Fruit fly (Drosophila melanogaster) whole organism, embryonic: ENCODE results near the gene gcm.

Experiments used
- ATbp ChIP-seq: fragments of 200-800 bp; sonication (Bioruptor generic); optimal IDR thresholded peaks from 2 replicates; lab custom pipeline; 2017; ENCODE audit warnings: missing biosample characterization, mild to moderate bottlenecking, missing genetic modification characterization, missing genetic modification reagents
- C15 ChIP-seq: fragments of 200-800 bp; sonication (Bioruptor generic); IDR thresholded peaks from 3 replicates; pipeline ENCODE4 v1.3.6; 2022; ENCODE audit warnings: missing biosample characterization, missing genetic modification characterization
- CG10431 ChIP-seq: fragments of 200-800 bp; sonication (Bioruptor generic); optimal IDR thresholded peaks from 3 replicates; lab custom pipeline; 2018; ENCODE audit warnings: missing biosample characterization, mild to moderate bottlenecking, missing genetic modification characterization
- CG17186 ChIP-seq: fragments of 200-800 bp; sonication (Bioruptor generic); optimal IDR thresholded peaks from 3 replicates; lab custom pipeline; 2017; ENCODE audit warnings: missing biosample characterization, missing genetic modification reagents, missing genetic modification characterization
- CG17361 ChIP-seq: fragments of 200-800 bp; sonication (Bioruptor generic); IDR thresholded peaks from 3 replicates; pipeline ENCODE4 v1.3.6; 2022; ENCODE audit warnings: missing biosample characterization, missing genetic modification characterization
- CG17385 ChIP-seq: fragments of 200-800 bp; sonication (Bioruptor generic); optimal IDR thresholded peaks from 3 replicates; lab custom pipeline; 2018; ENCODE audit warnings: missing biosample characterization, mild to moderate bottlenecking, missing genetic modification characterization
- CG18764 ChIP-seq: fragments of 200-800 bp; sonication (Bioruptor generic); optimal IDR thresholded peaks from 3 replicates; lab custom pipeline; 2016; ENCODE audit warnings: missing biosample characterization, missing genetic modification characterization
- CG32532 ChIP-seq: fragments of 200-800 bp; sonication (Bioruptor generic); IDR thresholded peaks from 2 replicates; pipeline ENCODE4 v1.3.6; 2022; ENCODE audit warnings: missing biosample characterization, missing genetic modification characterization
- CG34376 ChIP-seq: fragments of 200-800 bp; sonication (Bioruptor generic); optimal IDR thresholded peaks from 2 replicates; lab custom pipeline; 2018; ENCODE audit warnings: missing biosample characterization, mild to moderate bottlenecking, missing genetic modification characterization
- CG3995 ChIP-seq: fragments of 200-800 bp; sonication (Bioruptor generic); optimal IDR thresholded peaks from 3 replicates; lab custom pipeline; 2016; ENCODE audit warnings: missing biosample characterization, missing genetic modification characterization
- CG43689 ChIP-seq: fragments of 200-800 bp; sonication (Bioruptor generic); IDR thresholded peaks from 2 replicates; pipeline ENCODE4 v1.3.6; 2022; ENCODE audit warnings: missing biosample characterization, missing genetic modification characterization
- CG4707 ChIP-seq: fragments of 200-800 bp; sonication (Bioruptor generic); optimal IDR thresholded peaks from 2 replicates; lab custom pipeline; 2018; ENCODE audit warnings: missing biosample characterization, mild to moderate bottlenecking, missing genetic modification characterization, moderate library complexity
- CG7963 ChIP-seq: fragments of 200-800 bp; sonication (Bioruptor generic); IDR thresholded peaks from 3 replicates; pipeline ENCODE4 v1.3.6; 2022; ENCODE audit warnings: missing biosample characterization, missing genetic modification characterization; ENCODE audit not compliant: partially characterized antibody
- CG8388 ChIP-seq: fragments of 200-800 bp; sonication (Bioruptor generic); optimal IDR thresholded peaks from 2 replicates; lab custom pipeline; 2019; ENCODE audit warnings: missing biosample characterization, mild to moderate bottlenecking, missing genetic modification characterization, moderate library complexity
- CG8478 ChIP-seq: fragments of >200 bp; optimal IDR thresholded peaks from 2 replicates; lab custom pipeline; 2018
- CG9797 ChIP-seq: fragments of 200-800 bp; sonication (Bioruptor generic); optimal IDR thresholded peaks from 3 replicates; lab custom pipeline; 2018; ENCODE audit warnings: missing biosample characterization, mild to moderate bottlenecking, missing genetic modification characterization
- CkIIα-i1 ChIP-seq: fragments of 200-800 bp; sonication (Bioruptor generic); IDR thresholded peaks from 2 replicates; pipeline ENCODE4 v1.3.6; 2022; ENCODE audit warnings: missing biosample characterization, missing genetic modification characterization
- ERR ChIP-seq: fragments of 200-800 bp; sonication (Bioruptor generic); optimal IDR thresholded peaks from 2 replicates; lab custom pipeline; 2016; ENCODE audit warnings: missing biosample characterization, missing genetic modification characterization
- HmgZ ChIP-seq: fragments of 200-800 bp; sonication (Bioruptor generic); optimal IDR thresholded peaks from 2 replicates; lab custom pipeline; 2018; ENCODE audit warnings: missing biosample characterization, mild to moderate bottlenecking, missing genetic modification characterization
- Nf-YC ChIP-seq: fragments of 200-800 bp; optimal IDR thresholded peaks from 3 replicates; lab custom pipeline; 2019; ENCODE audit warnings: missing biosample characterization, mild to moderate bottlenecking, missing genetic modification characterization, moderate library complexity
- Poxn ChIP-seq: fragments of 200-800 bp; sonication (Bioruptor generic); IDR thresholded peaks from 2 replicates; pipeline ENCODE4 v1.3.6; 2022; ENCODE audit warnings: missing biosample characterization, missing genetic modification characterization
- Rfx ChIP-seq: fragments of 200-800 bp; sonication (Bioruptor generic); IDR thresholded peaks from 2 replicates; pipeline ENCODE4 v1.3.6; 2022; ENCODE audit warnings: missing biosample characterization, missing genetic modification characterization
- Rx ChIP-seq: fragments of 200-800 bp; sonication (Bioruptor generic); IDR thresholded peaks from 2 replicates; pipeline ENCODE4 v1.3.6; 2022; ENCODE audit warnings: missing biosample characterization, missing genetic modification characterization
- Sin3A ChIP-seq: fragments of >200 bp; optimal IDR thresholded peaks from 2 replicates; lab custom pipeline; 2018
- Spps ChIP-seq: fragments of 200-800 bp; sonication (Bioruptor generic); optimal IDR thresholded peaks from 2 replicates; lab custom pipeline; 2018; ENCODE audit warnings: missing biosample characterization, mild to moderate bottlenecking, missing genetic modification characterization
- Ssrp ChIP-seq: fragments of 200-800 bp; sonication (Bioruptor generic); optimal IDR thresholded peaks from 2 replicates; lab custom pipeline; 2018; ENCODE audit warnings: missing biosample characterization, mild to moderate bottlenecking, missing genetic modification characterization, moderate library complexity
- Stat92E ChIP-seq, 3 experiments: fragments of >200 bp in 2 of 3; fragments of 200-800 bp in 1 of 3; sonication (Bioruptor generic) in 1 of 3; optimal IDR thresholded peaks; 2 replicates each; lab custom pipeline; 2017 to 2019; ENCODE audit warnings: missing biosample characterization in 3 of 3, missing genetic modification characterization in 3 of 3, mild to moderate bottlenecking in 1 of 3, moderate library complexity in 1 of 3
- ato ChIP-seq: fragments of 200-800 bp; sonication (Bioruptor generic); IDR thresholded peaks from 2 replicates; pipeline ENCODE4 v1.3.6; 2022; ENCODE audit warnings: missing biosample characterization, missing genetic modification characterization; ENCODE audit not compliant: partially characterized antibody
- bsh ChIP-seq, 2 experiments: fragments of 200-800 bp; sonication (Bioruptor generic); optimal IDR thresholded peaks; 2 replicates each; lab custom pipeline; 2017 to 2018; ENCODE audit warnings: mild to moderate bottlenecking in 2 of 2, missing biosample characterization in 2 of 2, missing genetic modification characterization in 2 of 2, moderate library complexity in 1 of 2
- dmrt11E ChIP-seq: fragments of 200-800 bp; sonication (Bioruptor generic); optimal IDR thresholded peaks from 3 replicates; lab custom pipeline; 2018; ENCODE audit warnings: missing biosample characterization, mild to moderate bottlenecking, missing genetic modification characterization, moderate library complexity
- ewg ChIP-seq: fragments of 200-800 bp; sonication (Bioruptor generic); optimal IDR thresholded peaks from 3 replicates; lab custom pipeline; 2017; ENCODE audit warnings: mild to moderate bottlenecking, missing biosample characterization, missing genetic modification reagents, missing genetic modification characterization
- gcm2 ChIP-seq: fragments of 200-800 bp; sonication (Bioruptor generic); optimal IDR thresholded peaks from 2 replicates; lab custom pipeline; 2016; ENCODE audit warnings: missing biosample characterization, missing genetic modification characterization
- gem ChIP-seq: fragments of 200-800 bp; sonication (Bioruptor generic); optimal IDR thresholded peaks from 2 replicates; lab custom pipeline; 2019; ENCODE audit warnings: missing biosample characterization, mild to moderate bottlenecking, missing genetic modification characterization, moderate library complexity
- gt ChIP-seq: fragments of 200-800 bp; sonication (Bioruptor generic); IDR thresholded peaks from 2 replicates; pipeline ENCODE4 v1.3.6; 2022; ENCODE audit warnings: missing biosample characterization, missing genetic modification characterization
- jing ChIP-seq: fragments of 200-800 bp; sonication (Bioruptor generic); optimal IDR thresholded peaks from 2 replicates; lab custom pipeline; 2018; ENCODE audit warnings: missing biosample characterization, mild to moderate bottlenecking, missing genetic modification characterization
- kni ChIP-seq: fragments of 200-800 bp; sonication (Bioruptor generic); optimal IDR thresholded peaks from 3 replicates; lab custom pipeline; 2017; ENCODE audit warnings: mild to moderate bottlenecking, missing biosample characterization, missing genetic modification reagents, missing genetic modification characterization
- mam ChIP-seq: fragments of 200-800 bp; sonication (Bioruptor generic); optimal IDR thresholded peaks from 3 replicates; lab custom pipeline; 2016; ENCODE audit warnings: missing biosample characterization, missing genetic modification characterization
- nmo ChIP-seq: fragments of 200-800 bp; sonication (Bioruptor generic); optimal IDR thresholded peaks from 2 replicates; lab custom pipeline; 2018; ENCODE audit warnings: missing biosample characterization, mild to moderate bottlenecking, missing genetic modification characterization, moderate library complexity
- pan ChIP-seq, 4 experiments: fragments of >200 bp in 3 of 4; fragments of 200-800 bp in 1 of 4; sonication (Bioruptor generic) in 1 of 4; optimal IDR thresholded peaks in 3 of 4; IDR thresholded peaks in 1 of 4; 2 replicates each; pipeline versions ENCODE4 v1.3.6 to Lab custom; 2017 to 2022; ENCODE audit warnings: missing biosample characterization in 2 of 4, missing genetic modification characterization in 2 of 4, mixed read lengths in 1 of 4
- pzg ChIP-seq: fragments of 200-800 bp; sonication (Bioruptor generic); optimal IDR thresholded peaks from 3 replicates; lab custom pipeline; 2018; ENCODE audit warnings: missing biosample characterization, mild to moderate bottlenecking, missing genetic modification characterization, moderate library complexity
- repo ChIP-seq: fragments of 200-800 bp; sonication (Bioruptor generic); optimal IDR thresholded peaks from 2 replicates; lab custom pipeline; 2016; ENCODE audit warnings: missing biosample characterization, missing genetic modification characterization
- ro ChIP-seq: fragments of 200-800 bp; sonication (Bioruptor generic); IDR thresholded peaks from 2 replicates; pipeline ENCODE4 v1.3.6; 2022; ENCODE audit warnings: missing biosample characterization, missing genetic modification characterization
- row ChIP-seq: fragments of 200-800 bp; sonication (Bioruptor generic); IDR thresholded peaks from 3 replicates; pipeline ENCODE4 v1.3.6; 2022; ENCODE audit warnings: missing biosample characterization, missing genetic modification characterization
- sima ChIP-seq: fragments of 200-800 bp; sonication (Bioruptor generic); optimal IDR thresholded peaks from 2 replicates; lab custom pipeline; 2016; ENCODE audit warnings: missing biosample characterization, missing genetic modification characterization
- sqz ChIP-seq: fragments of 200-800 bp; sonication (Bioruptor generic); optimal IDR thresholded peaks from 3 replicates; lab custom pipeline; 2018; ENCODE audit warnings: missing biosample characterization, mild to moderate bottlenecking, missing genetic modification characterization
- stc ChIP-seq: fragments of 200-800 bp; sonication (Bioruptor generic); IDR thresholded peaks from 2 replicates; pipeline ENCODE4 v1.3.6; 2022; ENCODE audit warnings: missing biosample characterization, missing genetic modification characterization
- tgo ChIP-seq: fragments of 200-800 bp; sonication (Bioruptor generic); IDR thresholded peaks from 3 replicates; pipeline ENCODE4 v1.3.6; 2022; ENCODE audit warnings: missing biosample characterization, missing genetic modification characterization
- vnd ChIP-seq: fragments of 200-800 bp; sonication (Bioruptor generic); IDR thresholded peaks from 3 replicates; pipeline ENCODE4 v1.3.6; 2022; ENCODE audit warnings: missing biosample characterization, missing genetic modification characterization; ENCODE audit not compliant: partially characterized antibody
- wor ChIP-seq: fragments of 200-800 bp; sonication (Bioruptor generic); IDR thresholded peaks from 2 replicates; pipeline ENCODE4 v1.3.6; 2022; ENCODE audit warnings: missing biosample characterization, missing genetic modification characterization

Gene gcm

DNA sequence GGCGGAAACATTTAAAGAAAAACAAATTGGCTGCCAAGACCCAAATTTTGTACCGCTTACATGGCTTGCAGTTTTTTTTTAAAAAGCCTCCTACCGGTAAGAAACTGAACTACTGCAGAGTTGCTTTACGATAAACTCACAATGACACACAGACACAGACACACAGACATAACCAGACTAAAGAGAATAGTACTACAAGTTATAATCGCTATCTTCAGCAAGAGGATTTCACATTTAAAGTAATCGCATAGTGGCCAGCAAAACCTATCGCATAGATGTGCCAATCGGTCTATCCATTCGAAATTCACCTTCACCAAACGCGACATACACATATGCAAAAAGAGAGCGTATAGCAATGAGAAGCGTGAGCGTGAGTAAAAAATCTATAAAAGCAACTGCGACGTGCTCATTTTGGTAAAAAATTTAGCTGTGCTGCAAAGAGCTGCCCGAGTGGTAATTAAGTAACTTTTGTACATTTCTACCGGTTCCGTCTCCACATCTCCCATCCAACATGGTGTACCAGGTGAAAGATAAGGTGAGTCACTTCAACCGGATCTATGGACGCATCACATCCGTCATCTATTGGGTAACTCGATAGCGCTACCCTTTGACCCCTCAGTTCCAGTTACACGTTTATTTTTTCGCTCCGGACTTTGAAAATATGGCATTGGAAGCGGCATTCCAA, 31.6 kb upstream of the gcm start, which contains the start of gene Trx2 (continued):
- no peak for TF ChIP-seq ro (GFP tag; lab: Robert Waterston, UW)
- no peak for TF ChIP-seq CG17186 (GFP tag; lab: Kevin White, UChicago)
- no peak for TF ChIP-seq Spps (tag; lab: Kevin White, UChicago)
- no peak for TF ChIP-seq vnd (GFP tag; lab: Robert Waterston, UW)
- no peak for TF ChIP-seq CG43689
- TF ChIP-seq Rfx: peak; percentile 48; the same call in 1 of the 2 replicates
- no peak for TF ChIP-seq row (GFP tag; lab: Robert Waterston, UW)
- TF ChIP-seq Poxn: no peak
- peak; percentile 38 for TF ChIP-seq CG17385 (GFP tag; lab: Kevin White, UChicago)
- no peak for TF ChIP-seq C15 (GFP tag; lab: Robert Waterston, UW)
- no peak for TF ChIP-seq CG8388 (GFP tag; lab: Kevin White, UChicago)
- no peak for TF ChIP-seq CG7963 (GFP tag; lab: Robert Waterston, UW)
- peak; percentile 7 for TF ChIP-seq Nf-YC (tag; lab: Kevin White, UChicago)
- TF ChIP-seq Stat92E (GFP tag; optimal IDR thresholded peaks at IDR 0.05; lab: Kevin White, UChicago): no peak
- peak; percentile 15; the same call in 1 of the 2 replicates for TF ChIP-seq stc (GFP tag; lab: Robert Waterston, UW)
- peak; percentile 25 for TF ChIP-seq CG8478 (lab: Kevin White, UChicago)
- TF ChIP-seq repo (GFP tag; lab: Kevin White, UChicago): peak; percentile 33
- no peak for TF ChIP-seq tgo (GFP tag; lab: Robert Waterston, UW)
- peak; percentile 7 for TF ChIP-seq pzg (GFP tag; lab: Kevin White, UChicago)
- TF ChIP-seq Ssrp (tag; lab: Kevin White, UChicago): no peak
- no peak for TF ChIP-seq ATbp (GFP tag; lab: Kevin White, UChicago)
- TF ChIP-seq CG10431: no peak
- no peak for TF ChIP-seq sima (GFP tag; lab: Kevin White, UChicago)
- TF ChIP-seq gcm2 (GFP tag; lab: Kevin White, UChicago): peak; percentile 57
- TF ChIP-seq CkIIα-i1: no peak
- peak; percentile 48 for TF ChIP-seq sqz (GFP tag; lab: Kevin White, UChicago)
- no peak for TF ChIP-seq CG4707 (GFP tag; lab: Kevin White, UChicago)
- TF ChIP-seq gem: no peak
- TF ChIP-seq Rx (GFP tag; lab: Robert Waterston, UW): no peak
- no peak for TF ChIP-seq mam (GFP tag; lab: Kevin White, UChicago)
- TF ChIP-seq gt (GFP tag; lab: Robert Waterston, UW): no peak
- TF ChIP-seq ewg (GFP tag; lab: Kevin White, UChicago): no peak
- TF ChIP-seq kni (GFP tag; lab: Kevin White, UChicago): no peak
- no peak for TF ChIP-seq ERR (GFP tag; lab: Kevin White, UChicago)
- TF ChIP-seq CG34376 (GFP tag; lab: Kevin White, UChicago): peak; percentile 77
- no peak for TF ChIP-seq wor (GFP tag; lab: Robert Waterston, UW)
- TF ChIP-seq CG32532: peak; percentile 33; the same call in 1 of the 2 replicates
- no peak for TF ChIP-seq CG9797 (GFP tag; lab: Kevin White, UChicago)
- no peak for TF ChIP-seq pan (optimal IDR thresholded peaks at IDR 0.05; lab: Kevin White, UChicago)
- TF ChIP-seq pan (GFP tag; optimal IDR thresholded peaks at IDR 0.05 in 1 of 2, IDR thresholded peaks at IDR 0.05 in 1 of 2): no peak
- peak; percentile 49 for TF ChIP-seq Sin3A (lab: Kevin White, UChicago)
- no peak for TF ChIP-seq CG17361 (GFP tag; lab: Robert Waterston, UW)
- no peak for TF ChIP-seq ato (GFP tag; lab: Robert Waterston, UW)
- no peak for TF ChIP-seq bsh (GFP tag; optimal IDR thresholded peaks at IDR 0.05; lab: Kevin White, UChicago)
- TF ChIP-seq CG18764: no peak
- no peak for TF ChIP-seq nmo (GFP tag; lab: Kevin White, UChicago)
- peak; percentile 12 for TF ChIP-seq HmgZ (tag; lab: Kevin White, UChicago)
- no peak for TF ChIP-seq dmrt11E
- TF ChIP-seq jing: no peak
- no peak for TF ChIP-seq CG3995
